Fruit fly (Drosophila melanogaster) whole organism: Measurements from ENCODE around the gene CG13247.
A peak's percentile ranks its signal among the peaks of the same experiment; 100 is the strongest.

Experiments used
- CG8478 ChIP-seq: fragments of >200 bp; optimal IDR thresholded peaks from 2 replicates; lab custom pipeline; 2018; ENCODE audit warnings: inconsistent platforms
- Dll ChIP-seq: fragments of >200 bp; optimal IDR thresholded peaks from 2 replicates; lab custom pipeline; 2017
- EcR ChIP-seq, 2 experiments: fragments of >200 bp; optimal IDR thresholded peaks; 2 replicates each; lab custom pipeline; 2017; ENCODE audit warnings: missing biosample characterization in 2 of 2, missing genetic modification characterization in 2 of 2, missing genetic modification reagents in 2 of 2
- pan ChIP-seq: fragments of >200 bp; optimal IDR thresholded peaks from 2 replicates; lab custom pipeline; 2017
- psq ChIP-seq: fragments of >200 bp; optimal IDR thresholded peaks from 2 replicates; lab custom pipeline; 2017
- usp ChIP-seq: fragments of >200 bp; optimal IDR thresholded peaks from 2 replicates; lab custom pipeline; 2017; ENCODE audit warnings: missing biosample characterization, missing genetic modification characterization, mixed read lengths

CG13247 gene

DNA sequence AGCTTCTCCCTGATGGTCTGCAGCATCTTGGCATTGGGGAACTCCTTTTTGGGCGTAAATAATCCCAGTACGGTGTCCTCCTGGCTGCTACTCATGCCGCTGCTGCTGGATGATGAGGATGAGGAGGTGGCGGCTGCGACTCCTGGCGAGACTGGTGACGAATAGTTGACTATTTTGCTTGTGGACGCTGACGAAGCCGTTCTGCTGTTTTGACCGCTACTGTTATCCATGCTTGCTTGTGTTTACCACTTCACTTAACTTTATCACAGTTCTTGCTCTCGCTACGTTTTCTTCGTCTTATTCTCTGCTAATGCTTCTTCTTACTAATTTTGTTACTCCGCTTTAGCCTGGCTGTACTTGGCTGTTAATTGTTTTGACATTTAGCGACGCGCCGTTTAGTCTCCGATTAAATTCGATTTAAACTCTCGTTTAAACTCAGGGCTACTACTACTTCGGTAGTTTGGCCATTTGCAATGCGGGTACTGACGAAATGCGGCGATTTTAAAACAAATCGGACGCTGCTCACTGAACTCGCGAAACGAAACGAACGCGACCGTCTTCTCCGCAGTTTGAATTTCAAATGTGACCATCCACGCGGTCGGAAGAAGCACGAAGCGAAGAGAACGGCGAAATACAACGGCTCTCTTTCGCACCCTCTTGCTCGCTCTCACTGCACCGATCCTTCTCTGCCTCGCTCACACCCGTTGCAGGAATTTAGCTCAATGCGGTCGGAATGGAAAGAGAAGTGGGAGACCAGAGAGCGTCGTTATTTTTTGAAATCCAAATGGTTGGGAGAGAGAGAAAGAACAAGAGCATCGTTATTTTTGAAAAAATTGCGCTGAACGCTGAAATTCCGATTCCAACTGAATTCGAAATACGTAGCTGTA lies 31.2 kb downstream of the CG13247 start, which contains the start of gene trbl:
trbl (minus strand) TSS at position 584 of the 887 bp plus-strand sequence.
- TF ChIP-seq CG8478 (lab: Kevin White, UChicago) = peak; percentile 27
- peak; percentile 5 for TF ChIP-seq psq (lab: Kevin White, UChicago)
- no peak for TF ChIP-seq Dll

DNA sequence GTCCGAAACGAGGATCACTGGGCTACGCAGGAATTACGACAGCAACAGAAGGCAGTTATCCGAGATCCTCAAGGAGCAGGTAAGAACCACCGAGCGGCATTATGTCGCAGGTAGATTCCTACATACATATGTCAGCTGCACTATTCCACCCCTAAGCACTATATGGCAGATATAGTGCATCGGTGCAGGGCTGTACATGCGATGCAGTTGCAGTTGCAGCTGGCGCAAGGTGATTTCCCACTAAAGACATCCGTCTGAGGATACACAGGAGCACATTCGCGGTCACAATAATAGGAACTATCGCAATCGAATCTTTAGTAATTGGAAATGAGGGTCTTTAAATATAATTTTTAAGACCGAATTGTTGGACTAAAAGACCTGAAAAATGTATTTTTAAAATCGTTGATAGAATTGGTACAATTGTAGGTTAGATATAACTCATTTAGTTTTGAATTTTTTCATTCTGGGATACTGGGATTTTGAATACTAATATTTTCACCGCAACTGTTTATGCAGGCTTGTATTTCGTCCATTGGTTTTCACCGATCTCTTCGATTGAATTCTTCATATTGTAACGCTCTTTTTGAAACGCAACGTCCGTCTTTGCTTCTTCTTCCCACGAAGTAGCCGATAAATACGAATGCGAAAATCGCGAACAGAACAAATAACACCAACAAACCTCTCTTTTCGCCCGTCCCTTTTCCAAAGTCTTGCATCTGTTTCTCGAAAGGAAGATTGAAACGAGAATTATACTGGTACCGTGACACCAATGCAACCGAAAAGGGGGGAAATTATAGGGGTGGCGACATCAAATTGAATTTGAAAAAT lies 32.8 kb downstream of the CG13247 start:
- TF ChIP-seq CG8478 (lab: Kevin White, UChicago) = no peak
- TF ChIP-seq Dll = no peak
- no peak for TF ChIP-seq EcR (GFP tag; optimal IDR thresholded peaks at IDR 0.05; lab: Kevin White, UChicago)
- no peak for TF ChIP-seq pan (lab: Kevin White, UChicago)
- no peak for TF ChIP-seq usp (GFP tag; lab: Kevin White, UChicago)
- no peak for TF ChIP-seq psq (lab: Kevin White, UChicago)

DNA sequence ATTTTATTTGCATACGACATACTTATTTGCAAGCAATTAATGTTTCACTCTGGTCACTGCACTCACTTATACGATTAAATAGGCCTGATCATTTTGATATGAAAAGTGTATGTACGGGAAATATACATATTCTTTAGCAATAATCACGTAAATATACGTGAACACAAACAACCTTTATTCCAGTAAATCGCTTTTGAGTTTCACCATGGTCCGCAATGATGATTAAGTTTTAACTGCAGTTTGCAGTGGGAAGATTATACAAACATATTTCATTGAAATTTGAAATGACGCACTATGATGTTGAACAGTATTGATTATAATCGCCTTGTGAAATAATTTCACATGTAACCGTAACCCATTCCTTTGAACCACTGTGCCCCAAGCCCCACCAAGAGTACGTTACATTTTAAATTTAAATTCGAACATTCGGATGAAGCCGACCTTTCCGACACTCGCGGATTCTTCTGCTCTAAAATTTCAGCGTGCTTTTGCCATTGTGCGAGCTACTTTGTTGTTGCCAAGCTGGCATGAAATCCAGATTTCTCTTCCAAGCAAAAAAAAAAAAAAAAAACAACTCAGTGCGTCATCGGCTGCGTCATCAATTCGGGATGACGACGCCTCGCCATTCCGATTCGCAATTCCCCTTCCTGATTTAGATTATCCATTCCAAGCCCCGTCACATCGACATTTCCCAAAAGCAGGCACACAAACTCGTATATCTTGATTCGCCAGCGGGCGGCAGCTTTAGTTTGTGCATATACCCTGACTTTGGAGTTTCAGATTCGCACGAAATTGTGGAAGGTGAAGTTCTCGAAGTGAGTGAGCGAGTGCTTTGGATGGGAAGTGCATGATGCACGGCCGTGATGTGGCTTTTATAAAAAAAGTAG lies 33.6 kb downstream of the CG13247 start:
- TF ChIP-seq Dll (no peak), pan (lab: Kevin White, UChicago) (no peak)

DNA sequence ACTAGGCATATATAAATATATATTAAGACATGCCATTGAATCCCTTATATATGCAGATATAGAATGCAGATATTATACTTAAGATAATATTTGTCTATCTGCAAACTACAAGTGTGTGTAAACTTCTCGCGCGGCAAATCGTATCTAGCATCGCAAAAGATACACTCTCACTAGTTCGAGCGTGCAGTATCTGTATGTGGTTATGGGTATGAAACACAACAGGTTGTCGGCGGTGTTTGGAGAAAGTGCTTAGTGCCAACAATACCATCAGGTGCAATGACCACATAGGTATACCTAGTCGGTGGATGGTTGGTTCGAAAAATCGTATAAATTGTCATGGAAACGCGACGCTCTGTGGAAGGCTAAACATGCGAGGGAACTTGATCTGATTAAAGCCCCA lies 34.4 kb downstream of the CG13247 start:
- no peak for TF ChIP-seq CG8478 (lab: Kevin White, UChicago)
- peak in 1 of 2 experiments; percentile 35 for TF ChIP-seq EcR (GFP tag; optimal IDR thresholded peaks at IDR 0.05; lab: Kevin White, UChicago)
- no peak for TF ChIP-seq usp (GFP tag; lab: Kevin White, UChicago)
- TF ChIP-seq Dll = no peak

DNA sequence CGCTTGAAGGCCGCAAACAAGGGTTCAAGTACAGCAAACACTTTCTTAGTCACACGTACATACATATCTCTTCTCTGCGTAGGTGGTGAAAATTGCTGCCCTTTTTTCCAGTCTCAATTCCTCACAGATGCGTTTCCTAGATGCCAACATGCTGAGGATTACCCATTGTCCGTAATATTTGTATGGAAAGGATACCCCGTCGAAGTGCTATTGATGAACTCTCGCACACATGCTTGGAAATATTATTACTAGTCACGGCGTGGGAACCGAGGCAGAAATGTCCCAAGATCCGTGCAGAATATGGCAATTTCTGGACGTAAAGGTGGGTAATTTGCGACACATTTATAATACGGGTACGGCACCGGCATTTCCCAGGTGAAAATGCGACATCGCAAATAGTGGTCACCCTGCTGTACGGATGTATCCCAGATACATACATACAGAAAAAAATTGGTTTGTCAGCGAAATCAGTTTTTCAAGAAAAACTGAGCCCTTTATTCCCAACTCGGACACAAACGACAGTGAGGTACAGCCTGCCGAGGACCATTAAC lies 35.3 kb downstream of the CG13247 start:
- no peak for TF ChIP-seq Dll
- no peak for TF ChIP-seq EcR (GFP tag; optimal IDR thresholded peaks at IDR 0.05; lab: Kevin White, UChicago)
- TF ChIP-seq usp (GFP tag; lab: Kevin White, UChicago) = no peak

DNA sequence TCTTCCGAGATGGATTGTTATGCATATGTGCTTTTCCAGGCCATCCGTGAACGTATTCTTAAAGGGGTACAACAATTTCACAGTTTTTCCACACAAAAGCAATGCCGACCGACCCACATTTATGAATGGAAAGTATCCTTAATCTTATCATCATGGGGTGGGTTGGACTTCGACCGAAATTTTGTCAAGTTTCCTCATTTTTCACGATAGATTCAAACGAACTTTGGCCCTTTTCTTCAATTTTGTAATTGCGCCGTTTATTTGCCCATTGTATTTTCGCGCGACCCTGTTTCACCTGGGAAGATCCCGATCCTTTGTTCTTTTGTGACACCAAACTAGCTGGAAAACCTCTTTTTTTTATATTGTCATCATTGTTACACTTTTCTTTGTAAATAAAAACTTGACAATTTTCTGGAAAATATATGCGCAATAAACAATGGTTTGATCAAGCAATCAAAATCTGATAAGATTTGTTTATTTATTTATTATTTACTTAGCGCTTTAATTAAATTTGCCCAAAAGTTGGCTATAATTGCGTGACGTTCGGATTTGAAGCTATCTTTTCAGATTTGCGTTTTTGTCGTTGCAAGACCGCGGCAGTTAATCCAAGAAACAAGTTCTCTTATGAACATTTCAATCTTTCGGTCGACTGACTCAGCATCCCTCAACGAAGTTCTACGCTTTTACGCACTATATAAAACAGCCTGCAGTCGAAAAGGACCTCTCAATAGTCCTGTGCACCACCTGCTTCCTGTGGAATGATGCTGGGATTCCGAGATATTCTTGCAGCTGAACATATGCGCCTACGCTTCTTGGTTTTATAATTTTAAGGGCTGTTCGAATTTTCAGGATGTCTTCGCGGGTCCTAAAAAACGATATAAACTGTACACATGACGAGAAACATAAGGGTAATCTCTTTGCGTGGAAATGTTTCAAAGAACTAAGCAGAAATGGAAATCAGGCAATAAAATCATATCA lies 36.1 kb downstream of the CG13247 start:
- no peak for TF ChIP-seq Dll
- no peak for TF ChIP-seq psq (lab: Kevin White, UChicago)
- no peak for TF ChIP-seq usp (GFP tag; lab: Kevin White, UChicago)

DNA sequence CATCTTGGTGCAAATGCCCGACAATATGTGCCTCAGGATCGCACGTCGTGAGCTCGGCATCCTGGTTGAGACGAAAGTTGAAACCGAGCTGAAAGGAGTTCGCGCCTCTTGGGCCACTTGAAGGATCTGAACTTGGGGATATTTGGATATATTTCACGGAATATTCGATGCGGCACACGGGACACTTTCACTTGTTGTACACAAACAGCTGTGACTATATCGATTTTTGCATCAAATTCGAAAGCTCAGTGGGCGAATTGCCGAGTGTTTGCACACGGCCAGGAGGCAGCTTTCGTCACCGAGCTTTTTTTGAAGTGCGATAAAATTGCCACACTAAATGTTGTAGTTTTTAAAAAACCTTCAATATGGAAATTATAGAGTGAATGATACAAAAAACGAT lies 40.2 kb downstream of the CG13247 start, which contains the start of gene CG13248:
CG13248 (minus strand) TSS at position 222 of the 400 bp plus-strand sequence.
- TF ChIP-seq usp (GFP tag; lab: Kevin White, UChicago) (no peak), EcR (GFP tag; optimal IDR thresholded peaks at IDR 0.05; lab: Kevin White, UChicago) (no peak), CG8478 (lab: Kevin White, UChicago) (no peak), psq (lab: Kevin White, UChicago) (no peak), Dll (no peak), pan (lab: Kevin White, UChicago) (no peak)

DNA sequence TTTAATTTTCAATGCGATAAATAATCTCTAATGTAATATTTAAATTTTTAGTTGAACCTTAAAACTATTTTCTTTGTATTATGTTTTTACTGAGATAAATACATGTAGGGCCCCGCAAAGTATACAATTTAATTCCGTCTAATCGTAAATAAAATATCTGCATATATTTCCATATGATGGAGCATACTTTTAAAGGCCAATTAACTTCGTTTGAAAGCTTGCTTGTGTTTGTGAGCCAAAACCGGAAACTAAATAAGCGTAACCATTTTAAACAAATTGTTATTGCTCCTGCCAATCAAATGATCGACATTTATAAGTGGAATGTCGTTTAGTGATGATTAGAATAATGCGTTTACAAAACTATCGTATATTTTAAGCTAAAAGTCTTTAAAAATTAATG lies 40.7 kb downstream of the CG13247 start:
- no peak for TF ChIP-seq usp (GFP tag; lab: Kevin White, UChicago)
- TF ChIP-seq Dll = no peak
- TF ChIP-seq CG8478 (lab: Kevin White, UChicago) = no peak
- TF ChIP-seq pan (lab: Kevin White, UChicago) = no peak
- no peak for TF ChIP-seq EcR (GFP tag; optimal IDR thresholded peaks at IDR 0.05; lab: Kevin White, UChicago)
- no peak for TF ChIP-seq psq (lab: Kevin White, UChicago)

DNA sequence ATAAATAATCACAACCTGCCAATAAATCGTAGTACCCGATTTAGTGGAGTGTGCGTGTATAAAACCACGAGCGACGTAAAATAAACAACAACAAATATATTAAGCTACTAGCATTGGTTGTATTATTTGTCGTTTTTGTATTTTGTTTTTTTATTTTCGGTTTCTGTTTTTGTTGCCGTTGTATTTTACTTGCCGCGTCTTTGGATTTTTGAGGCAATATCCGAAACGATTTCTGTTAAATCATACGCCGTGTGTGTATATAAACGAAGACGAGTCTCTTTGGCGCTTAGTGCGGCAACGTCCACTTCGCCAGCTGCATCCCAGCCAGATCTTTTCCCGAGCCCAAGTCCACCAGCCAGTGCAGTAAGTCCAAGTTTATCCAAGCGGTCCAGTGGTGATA lies 43.2 kb downstream of the CG13247 start, which contains the start of gene zye:
zye (plus strand) TSS at position 301 of the 400 bp plus-strand sequence.
- TF ChIP-seq psq (lab: Kevin White, UChicago) (no peak), Dll (no peak), EcR (GFP tag; optimal IDR thresholded peaks at IDR 0.05; lab: Kevin White, UChicago) (no peak), CG8478 (lab: Kevin White, UChicago) (no peak), usp (GFP tag; lab: Kevin White, UChicago) (no peak), pan (lab: Kevin White, UChicago) (no peak)
